Worm (Caenorhabditis elegans): ENCODE data around the gene B0496.2.

B0496.2 gene

DNA sequence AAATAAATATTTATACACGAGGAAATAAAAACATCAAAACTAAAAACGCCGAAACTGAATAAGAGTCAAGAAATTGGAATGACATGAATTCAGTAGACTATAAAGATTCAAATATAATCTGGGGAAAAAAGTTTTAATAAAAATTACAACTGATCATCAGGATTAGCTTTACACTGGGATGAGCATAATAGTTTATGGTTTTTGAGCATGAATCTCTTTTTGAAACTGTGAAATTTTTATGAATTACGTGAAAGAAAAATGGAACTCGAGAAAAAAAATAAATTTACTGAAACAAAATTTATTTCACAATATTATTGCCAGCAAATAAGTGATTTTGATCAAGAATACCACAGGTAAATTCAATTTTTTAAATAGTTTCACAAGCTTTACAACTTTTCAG lies at the start of gene B0496.2:
Gene B0496.2, plus strand, starts transcription at position 301 of the 400 bp plus-strand sequence.
- no peak for TF ChIP-seq ztf-29 (GFP tag; IDR thresholded peaks at IDR 0.05)
- no peak for TF ChIP-seq flt-1 (GFP tag; IDR thresholded peaks at IDR 0.05)
- no peak for TF ChIP-seq T22C8.4 (GFP tag; IDR thresholded peaks at IDR 0.05)
- no peak for TF ChIP-seq cog-1 (tag; optimal IDR thresholded peaks at IDR 0.05)
- TF ChIP-seq ztf-23 (GFP tag; IDR thresholded peaks at IDR 0.05) = no peak
- TF ChIP-seq ref-1 (GFP tag; conservative IDR thresholded peaks at IDR 0.05) = no peak
- no peak for TF ChIP-seq klf-2 (GFP tag; conservative IDR thresholded peaks at IDR 0.05)
- TF ChIP-seq tab-1 (GFP tag; IDR thresholded peaks at IDR 0.05) = no peak
- TF ChIP-seq med-1 (GFP tag; optimal IDR thresholded peaks at IDR 0.05; ENCODE audit: insufficient read depth) = no peak

DNA sequence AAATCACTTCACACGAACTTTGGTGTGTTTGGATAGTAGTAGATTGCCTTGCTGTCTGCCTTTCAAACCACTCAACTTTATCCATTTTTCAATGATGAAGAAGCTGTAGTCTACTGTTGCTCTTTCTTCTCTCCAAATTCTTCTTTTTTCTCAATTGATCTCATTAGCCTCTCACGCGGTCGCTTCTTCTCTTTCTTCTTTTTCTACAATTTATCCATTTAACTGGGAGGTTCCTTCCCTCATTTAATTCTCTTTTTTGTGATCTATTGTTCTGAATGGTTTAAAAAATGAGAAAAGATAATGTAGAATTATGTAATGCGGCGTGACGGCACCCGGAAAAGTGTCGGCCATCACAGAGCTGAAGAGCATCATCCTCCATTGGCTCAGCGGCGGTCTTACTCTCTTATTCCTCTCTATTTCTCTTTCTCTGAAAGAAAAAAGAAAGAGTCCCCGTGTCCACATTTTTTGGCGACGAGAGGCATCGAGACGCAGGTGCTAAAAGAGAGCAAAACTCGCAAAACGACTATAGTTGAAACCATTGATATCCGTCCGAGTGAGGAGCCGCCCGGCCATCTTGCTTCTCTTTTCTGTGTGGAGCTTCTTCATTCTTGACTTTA lies 47.0 kb upstream of the B0496.2 start:
- TF ChIP-seq ztf-23 (GFP tag; IDR thresholded peaks at IDR 0.05) (no peak), cog-1 (tag; optimal IDR thresholded peaks at IDR 0.05) (no peak), tab-1 (GFP tag; IDR thresholded peaks at IDR 0.05) (no peak), ref-1 (GFP tag; conservative IDR thresholded peaks at IDR 0.05) (no peak), flt-1 (GFP tag; IDR thresholded peaks at IDR 0.05) (no peak), T22C8.4 (GFP tag; IDR thresholded peaks at IDR 0.05) (no peak)

DNA sequence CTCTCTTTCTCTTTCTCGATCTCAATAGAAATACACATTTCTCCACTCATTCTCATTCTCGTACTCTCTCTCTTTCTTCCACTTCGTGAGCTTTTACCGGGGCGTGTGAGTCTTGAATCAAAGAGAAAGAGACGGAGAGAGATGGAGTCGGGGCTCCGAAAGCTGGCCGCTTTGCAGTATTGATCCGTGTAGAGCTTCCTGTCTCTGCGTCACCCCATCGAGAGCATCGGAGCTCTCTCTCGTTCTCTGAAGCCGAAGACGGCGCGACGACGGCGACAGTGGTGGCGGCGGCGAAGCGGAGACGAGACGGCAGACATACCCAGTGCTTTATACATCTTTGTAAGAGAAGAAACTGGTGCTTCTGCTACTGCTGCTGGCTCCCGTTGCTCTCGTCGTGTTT lies 45.6 kb upstream of the B0496.2 start:
- TF ChIP-seq klf-2 (GFP tag; conservative IDR thresholded peaks at IDR 0.05) = no peak
- TF ChIP-seq tab-1 (GFP tag; IDR thresholded peaks at IDR 0.05) = no peak
- TF ChIP-seq med-1 (GFP tag; optimal IDR thresholded peaks at IDR 0.05; ENCODE audit: insufficient read depth) = no peak
- TF ChIP-seq ztf-29 (GFP tag; IDR thresholded peaks at IDR 0.05) = no peak
- TF ChIP-seq ref-1 (GFP tag; conservative IDR thresholded peaks at IDR 0.05) = no peak
- TF ChIP-seq flt-1 (GFP tag; IDR thresholded peaks at IDR 0.05) = no peak
- TF ChIP-seq ztf-23 (GFP tag; IDR thresholded peaks at IDR 0.05) = no peak
- TF ChIP-seq cog-1 (tag; optimal IDR thresholded peaks at IDR 0.05) = peak; percentile 36
- TF ChIP-seq T22C8.4 (GFP tag; IDR thresholded peaks at IDR 0.05) = peak; percentile 81

DNA sequence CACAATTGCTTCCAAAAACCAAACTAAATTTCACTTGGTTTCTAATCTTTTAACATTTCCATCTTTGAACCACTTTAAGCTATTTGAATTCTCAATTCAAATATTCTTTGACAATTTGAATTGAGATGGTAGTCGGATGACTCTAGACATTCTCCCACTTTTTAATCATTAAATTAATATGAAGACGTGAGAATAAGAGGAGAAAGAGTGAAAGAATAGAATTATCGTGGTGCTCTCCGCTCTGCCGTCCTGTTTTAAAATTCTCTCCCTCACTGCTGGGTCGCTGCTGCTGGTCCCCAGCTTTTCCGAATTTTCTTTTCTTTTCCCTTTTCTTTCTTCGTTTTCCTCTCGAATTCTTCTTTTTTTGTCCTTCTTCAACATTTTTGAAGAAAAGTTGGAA lies 44.2 kb upstream of the B0496.2 start:
- TF ChIP-seq ztf-29 (GFP tag; IDR thresholded peaks at IDR 0.05) (no peak), flt-1 (GFP tag; IDR thresholded peaks at IDR 0.05) (no peak), med-1 (GFP tag; optimal IDR thresholded peaks at IDR 0.05; ENCODE audit: insufficient read depth) (no peak), ref-1 (GFP tag; conservative IDR thresholded peaks at IDR 0.05) (no peak), ztf-23 (GFP tag; IDR thresholded peaks at IDR 0.05) (no peak), cog-1 (tag; optimal IDR thresholded peaks at IDR 0.05) (no peak), klf-2 (GFP tag; conservative IDR thresholded peaks at IDR 0.05) (no peak), tab-1 (GFP tag; IDR thresholded peaks at IDR 0.05) (no peak), T22C8.4 (GFP tag; IDR thresholded peaks at IDR 0.05) (no peak)

DNA sequence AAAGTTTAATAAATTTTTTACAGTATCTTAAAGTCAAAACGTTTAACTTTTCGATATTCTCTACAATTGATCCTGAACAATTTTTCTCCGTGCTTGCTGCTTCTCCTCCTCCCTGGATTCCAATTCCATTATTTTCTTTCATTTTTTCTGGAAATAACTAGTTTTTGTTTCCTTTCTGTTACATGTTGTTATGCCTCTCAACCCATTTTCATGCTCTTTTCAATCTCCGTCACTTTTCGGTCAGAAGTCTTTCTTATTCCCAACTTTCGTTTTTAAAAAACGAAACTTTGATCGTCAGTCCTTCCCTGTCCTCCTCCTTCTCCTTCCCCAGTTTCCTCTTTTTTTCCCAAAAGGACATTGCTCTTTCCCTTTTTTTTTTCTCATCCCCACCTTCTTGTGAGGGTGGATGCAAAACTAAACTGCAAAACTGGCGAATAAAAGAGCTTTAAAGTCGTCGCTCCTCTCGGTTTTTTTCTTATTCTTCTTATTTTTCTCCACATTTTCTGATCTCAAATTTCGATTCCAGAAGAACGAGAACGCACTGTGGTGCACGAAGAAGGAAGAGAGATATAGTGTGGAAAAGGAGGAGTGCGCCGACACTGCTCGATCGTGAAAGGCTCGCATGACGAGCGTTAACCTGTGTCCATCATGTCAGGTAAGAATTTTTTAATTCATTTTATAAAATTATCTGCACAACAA lies 42.6 kb upstream of the B0496.2 start, which contains the start of the genes C48A7.16 and egl-19:
Gene C48A7.16, plus strand, starts transcription at position 544 of the 699 bp plus-strand sequence.
Gene egl-19, plus strand, starts transcription at position 649 of the 699 bp plus-strand sequence.
- TF ChIP-seq flt-1 (GFP tag; IDR thresholded peaks at IDR 0.05) (no peak), ref-1 (GFP tag; conservative IDR thresholded peaks at IDR 0.05) (no peak), tab-1 (GFP tag; IDR thresholded peaks at IDR 0.05) (no peak), T22C8.4 (GFP tag; IDR thresholded peaks at IDR 0.05) (no peak), klf-2 (GFP tag; conservative IDR thresholded peaks at IDR 0.05) (no peak)

DNA sequence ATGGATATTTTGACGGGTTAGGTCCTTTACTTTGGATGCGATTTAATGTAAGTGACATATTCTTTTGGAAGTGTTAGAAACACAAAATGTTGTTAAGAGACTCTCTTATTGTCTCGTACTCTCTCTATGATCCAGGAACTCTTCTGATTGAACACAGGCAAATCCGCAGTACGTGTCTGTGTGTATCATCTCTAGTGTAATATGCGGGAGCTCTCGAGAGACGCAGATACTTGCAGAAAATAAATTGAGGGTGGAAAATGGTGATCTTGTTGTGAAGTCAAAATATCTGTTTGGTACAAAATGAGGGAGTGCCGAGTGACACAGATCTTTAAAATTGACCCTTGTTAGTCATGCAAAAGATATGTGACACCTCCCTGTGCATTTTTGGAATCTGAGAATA lies 41.0 kb upstream of the B0496.2 start:
- no peak for TF ChIP-seq T22C8.4 (GFP tag; IDR thresholded peaks at IDR 0.05)
- TF ChIP-seq ztf-23 (GFP tag; IDR thresholded peaks at IDR 0.05) = no peak
- no peak for TF ChIP-seq cog-1 (tag; optimal IDR thresholded peaks at IDR 0.05)
- TF ChIP-seq ref-1 (GFP tag; conservative IDR thresholded peaks at IDR 0.05) = no peak
- no peak for TF ChIP-seq flt-1 (GFP tag; IDR thresholded peaks at IDR 0.05)
- no peak for TF ChIP-seq klf-2 (GFP tag; conservative IDR thresholded peaks at IDR 0.05)
- TF ChIP-seq tab-1 (GFP tag; IDR thresholded peaks at IDR 0.05) = no peak
- no peak for TF ChIP-seq ztf-29 (GFP tag; IDR thresholded peaks at IDR 0.05)
- no peak for TF ChIP-seq med-1 (GFP tag; optimal IDR thresholded peaks at IDR 0.05; ENCODE audit: insufficient read depth)

DNA sequence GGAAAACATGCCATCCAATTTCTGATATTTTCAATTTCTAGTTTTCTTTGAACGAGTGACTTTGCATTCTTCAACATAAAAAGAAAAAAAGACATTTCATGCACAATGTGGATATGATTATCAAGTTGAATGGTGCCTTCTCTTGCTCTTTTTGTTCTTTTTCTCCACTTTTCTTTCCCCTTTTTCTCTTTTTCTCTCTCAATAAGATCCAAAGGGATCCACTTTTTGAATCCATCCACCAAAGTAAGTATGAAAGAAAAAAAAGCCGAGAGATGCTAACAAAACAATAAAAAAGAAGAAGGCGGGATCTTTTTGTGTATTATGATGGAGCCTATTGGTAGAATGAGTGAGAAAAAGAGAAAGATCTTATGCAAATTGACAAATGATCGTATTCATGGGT lies 40.4 kb upstream of the B0496.2 start:
- no peak for TF ChIP-seq cog-1 (tag; optimal IDR thresholded peaks at IDR 0.05)
- no peak for TF ChIP-seq ref-1 (GFP tag; conservative IDR thresholded peaks at IDR 0.05)

DNA sequence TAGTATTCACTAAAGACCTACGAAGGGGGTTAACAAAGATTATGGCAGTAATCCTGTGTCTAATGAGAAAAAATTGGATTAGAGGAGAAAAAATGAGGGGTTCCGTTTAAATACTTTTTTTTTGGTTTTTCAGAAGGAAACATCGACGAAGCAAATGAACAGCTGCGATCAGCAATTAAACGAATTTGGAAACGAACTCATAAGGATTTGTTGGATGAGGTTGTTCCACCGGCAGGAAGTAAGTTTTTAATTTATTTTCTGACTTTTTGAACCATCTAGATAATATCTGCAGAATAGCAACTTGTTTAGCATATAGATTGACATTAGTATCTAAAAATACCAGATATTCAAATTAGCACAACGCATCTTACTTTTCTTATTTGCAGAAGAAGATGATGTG lies 34.1 kb upstream of the B0496.2 start:
- TF ChIP-seq flt-1 (GFP tag; IDR thresholded peaks at IDR 0.05) (no peak), T22C8.4 (GFP tag; IDR thresholded peaks at IDR 0.05) (no peak), klf-2 (GFP tag; conservative IDR thresholded peaks at IDR 0.05) (no peak), ztf-29 (GFP tag; IDR thresholded peaks at IDR 0.05) (no peak)

DNA sequence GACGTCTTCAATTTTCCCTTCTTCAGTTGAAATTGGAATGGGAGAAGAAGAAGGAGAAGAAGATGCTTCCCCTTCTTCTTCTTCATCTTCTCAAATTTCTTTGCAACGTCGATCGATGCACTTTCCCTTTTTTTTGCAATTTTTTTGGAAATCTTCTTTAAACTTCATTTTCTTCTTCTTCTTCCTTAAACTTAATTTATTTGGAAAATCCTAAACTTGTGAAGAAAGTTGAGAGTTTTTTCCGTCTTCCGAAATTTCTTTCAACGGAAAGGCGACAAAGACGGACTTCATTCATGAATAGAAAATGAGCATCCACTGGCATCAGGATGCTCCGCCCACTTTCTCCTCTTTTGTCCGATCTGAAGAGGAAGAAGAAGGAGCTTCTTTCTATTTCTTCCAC lies 33.5 kb upstream of the B0496.2 start:
- TF ChIP-seq ref-1 (GFP tag; conservative IDR thresholded peaks at IDR 0.05) = no peak
- TF ChIP-seq klf-2 (GFP tag; conservative IDR thresholded peaks at IDR 0.05) = no peak
- no peak for TF ChIP-seq tab-1 (GFP tag; IDR thresholded peaks at IDR 0.05)
- no peak for TF ChIP-seq ztf-29 (GFP tag; IDR thresholded peaks at IDR 0.05)
- no peak for TF ChIP-seq T22C8.4 (GFP tag; IDR thresholded peaks at IDR 0.05)
- no peak for TF ChIP-seq flt-1 (GFP tag; IDR thresholded peaks at IDR 0.05)
- no peak for TF ChIP-seq med-1 (GFP tag; optimal IDR thresholded peaks at IDR 0.05; ENCODE audit: insufficient read depth)
- TF ChIP-seq cog-1 (tag; optimal IDR thresholded peaks at IDR 0.05) = no peak
- no peak for TF ChIP-seq ztf-23 (GFP tag; IDR thresholded peaks at IDR 0.05)

DNA sequence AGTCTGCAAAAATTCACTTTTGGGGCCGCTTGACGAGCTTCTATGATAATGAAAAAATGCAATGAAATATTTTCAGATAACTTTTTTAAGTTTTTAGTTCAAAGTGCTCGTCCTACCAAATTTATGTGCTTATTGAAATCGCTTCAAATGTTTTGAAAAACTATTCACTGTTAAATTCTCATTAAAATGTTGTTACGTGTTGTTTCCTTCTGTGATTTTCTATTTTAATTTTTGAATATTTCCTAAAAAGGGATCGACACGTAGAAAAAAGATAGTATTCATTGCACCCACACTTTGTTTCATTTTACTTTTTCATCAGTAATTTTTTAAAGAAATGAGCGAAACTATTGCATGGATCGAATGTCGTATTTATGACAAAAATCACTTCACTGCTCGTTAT lies 28.8 kb upstream of the B0496.2 start, which contains the start of gene B0496.6:
Gene B0496.6, plus strand, starts transcription at position 301 of the 400 bp plus-strand sequence.
- TF ChIP-seq klf-2 (GFP tag; conservative IDR thresholded peaks at IDR 0.05) (no peak), ref-1 (GFP tag; conservative IDR thresholded peaks at IDR 0.05) (no peak), T22C8.4 (GFP tag; IDR thresholded peaks at IDR 0.05) (no peak), med-1 (GFP tag; optimal IDR thresholded peaks at IDR 0.05; ENCODE audit: insufficient read depth) (no peak), ztf-29 (GFP tag; IDR thresholded peaks at IDR 0.05) (no peak), flt-1 (GFP tag; IDR thresholded peaks at IDR 0.05) (no peak), ztf-23 (GFP tag; IDR thresholded peaks at IDR 0.05) (no peak), cog-1 (tag; optimal IDR thresholded peaks at IDR 0.05) (no peak), tab-1 (GFP tag; IDR thresholded peaks at IDR 0.05) (no peak)
